Fruit fly (Drosophila melanogaster): Measurements from ENCODE around the gene Polr2A.

Gene Polr2A

DNA sequence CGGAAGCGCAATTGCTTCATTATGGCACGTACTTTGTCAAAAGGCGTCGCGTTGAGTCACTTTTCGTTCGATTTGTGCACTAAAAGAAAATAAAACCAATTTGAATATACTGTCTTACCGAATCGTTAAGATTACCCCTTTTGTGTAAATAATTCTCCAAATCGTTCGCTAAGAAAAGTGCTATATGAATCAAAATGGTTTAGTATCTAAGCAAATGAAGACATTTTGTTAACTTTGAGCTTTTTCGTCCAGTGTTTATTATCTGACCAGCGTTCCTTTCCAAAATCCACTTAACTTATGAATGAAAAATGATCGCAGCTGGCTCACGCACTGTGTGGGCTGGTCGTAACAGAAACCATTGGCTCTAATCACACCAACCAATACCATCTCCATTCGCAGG is 20.0 kb downstream of the Polr2A start (continued):
- TF ChIP-seq CG30403 (GFP tag; optimal IDR thresholded peaks at IDR 0.05) (peak; percentile 4), NfI (GFP tag; optimal IDR thresholded peaks at IDR 0.05) (peak; percentile 22), tap (tag; optimal IDR thresholded peaks at IDR 0.05) (no peak), Camta (GFP tag; optimal IDR thresholded peaks at IDR 0.05) (no peak), Pdp1 (GFP tag; optimal IDR thresholded peaks at IDR 0.05) (peak; percentile 10 to 24), CG9727 (GFP tag; optimal IDR thresholded peaks at IDR 0.05) (peak; percentile 11), Hr51 (GFP tag; optimal IDR thresholded peaks at IDR 0.05) (peak in 1 of 2 experiments; percentile 41), tio (GFP tag; optimal IDR thresholded peaks at IDR 0.05) (no peak), CG10274 (GFP tag; optimal IDR thresholded peaks at IDR 0.05) (no peak), E2f1 (GFP tag; IDR thresholded peaks at IDR 0.05) (no peak), CG4617 (GFP tag; optimal IDR thresholded peaks at IDR 0.05; ENCODE audit: borderline replicate concordance) (no peak), CG32532 (GFP tag; IDR thresholded peaks at IDR 0.05) (peak; percentile 47; the same call in 1 of the 2 replicates), CG18599 (GFP tag; optimal IDR thresholded peaks at IDR 0.05) (peak; percentile 28), CG15269 (tag; optimal IDR thresholded peaks at IDR 0.05) (peak; percentile 33), sc (optimal IDR thresholded peaks at IDR 0.05) (no peak), sc (GFP tag; optimal IDR thresholded peaks at IDR 0.05) (no peak), mld (GFP tag; IDR thresholded peaks at IDR 0.05; ENCODE audit: partially characterized antibody) (no peak), CG14441 (GFP tag; IDR thresholded peaks at IDR 0.05) (peak; percentile 34; the same call in 1 of the 2 replicates), CG13424 (tag; optimal IDR thresholded peaks at IDR 0.05) (peak; percentile 7), CG15601 (tag; optimal IDR thresholded peaks at IDR 0.05) (no peak), seq (GFP tag; IDR thresholded peaks at IDR 0.05) (no peak), CG7839 (tag; optimal IDR thresholded peaks at IDR 0.05) (peak; percentile 33), dmrt99B (tag; optimal IDR thresholded peaks at IDR 0.05) (peak; percentile 18), CG8290 (GFP tag; optimal IDR thresholded peaks at IDR 0.05) (no peak), CG8290 (tag; optimal IDR thresholded peaks at IDR 0.05) (peak in 1 of 2 experiments; percentile 55), Nf-YC (tag; optimal IDR thresholded peaks at IDR 0.05) (no peak), CG18262 (tag; optimal IDR thresholded peaks at IDR 0.05) (no peak), CG2678 (tag; optimal IDR thresholded peaks at IDR 0.05) (peak; percentile 45), CG7357 (GFP tag; IDR thresholded peaks at IDR 0.05) (no peak), corto (GFP tag; optimal IDR thresholded peaks at IDR 0.05) (no peak), CG10366 (GFP tag; IDR thresholded peaks at IDR 0.05) (peak; percentile 17; the same call in 1 of the 2 replicates), CG17385 (GFP tag; optimal IDR thresholded peaks at IDR 0.05) (peak; percentile 5), bab2 (GFP tag; optimal IDR thresholded peaks at IDR 0.05) (peak; percentile 34), zf30C (GFP tag; optimal IDR thresholded peaks at IDR 0.05) (no peak), CG31224 (GFP tag; IDR thresholded peaks at IDR 0.05) (no peak), wek (GFP tag; optimal IDR thresholded peaks at IDR 0.05) (no peak), Ada2b (GFP tag; IDR thresholded peaks at IDR 0.05) (peak; percentile 36; the same call in 1 of the 2 replicates), jigr1 (GFP tag; IDR thresholded peaks at IDR 0.05) (no peak), CG11696 (GFP tag; IDR thresholded peaks at IDR 0.05) (peak; percentile 51; the same call in 1 of the 2 replicates), CG6689 (GFP tag; IDR thresholded peaks at IDR 0.05) (peak; percentile 23; the same call in 1 of the 2 replicates), CoRest (tag; optimal IDR thresholded peaks at IDR 0.05) (peak; percentile 3), row (GFP tag; IDR thresholded peaks at IDR 0.05) (peak; percentile 53), maf-S (GFP tag; optimal IDR thresholded peaks at IDR 0.05) (no peak), Fer3 (tag; optimal IDR thresholded peaks at IDR 0.05) (peak; percentile 38), Meics (GFP tag; optimal IDR thresholded peaks at IDR 0.05) (peak; percentile 40), nom (GFP tag; optimal IDR thresholded peaks at IDR 0.05) (no peak), ara (GFP tag; IDR thresholded peaks at IDR 0.05) (no peak), CG9932 (GFP tag; IDR thresholded peaks at IDR 0.05) (peak; percentile 31; the same call in 1 of the 2 replicates), mam (GFP tag; optimal IDR thresholded peaks at IDR 0.05) (peak; percentile 35), Drgx (GFP tag; IDR thresholded peaks at IDR 0.05) (no peak; the same call in 1 of the 2 replicates), CG14710 (tag; optimal IDR thresholded peaks at IDR 0.05) (no peak)

Data from whole organism, embryonic.